Worm (Caenorhabditis elegans) whole organism, young adult: Measurements from ENCODE around the gene vha-19.

Source experiments
- B0019.2 ChIP-seq: fragments of 200-800 bp; sonication (Bioruptor generic); conservative IDR thresholded peaks from 2 replicates; pipeline ENCODE4 v1.3.6; 2022; ENCODE audit warnings: missing genetic modification reagents, missing genetic modification characterization, missing compliant biosample characterization
- B0336.3 ChIP-seq: fragments of 200-800 bp; sonication (Bioruptor generic); IDR thresholded peaks from 2 replicates; pipeline ENCODE4 v1.3.6; 2022; ENCODE audit warnings: missing genetic modification characterization, missing compliant biosample characterization
- C17E4.6 ChIP-seq: fragments of 200-800 bp; sonication (Bioruptor generic); IDR thresholded peaks from 2 replicates; pipeline ENCODE4 v1.3.6; 2022; ENCODE audit warnings: missing genetic modification reagents, missing genetic modification characterization, missing compliant biosample characterization
- D2030.7 ChIP-seq: fragments of 200-800 bp; sonication (Bioruptor generic); IDR thresholded peaks from 2 replicates; pipeline ENCODE4 v1.3.6; 2022; ENCODE audit warnings: missing genetic modification reagents, missing genetic modification characterization, missing compliant biosample characterization
- F10E7.11 ChIP-seq: sonication (generic microtip); optimal IDR thresholded peaks from 2 replicates; lab custom pipeline; 2017; ENCODE audit warnings: mild to moderate bottlenecking, missing genetic modification characterization, moderate library complexity, missing compliant biosample characterization
- F22D6.2 ChIP-seq: sonication (generic microtip); optimal IDR thresholded peaks from 2 replicates; lab custom pipeline; 2016; ENCODE audit warnings: mild to moderate bottlenecking, missing genetic modification characterization, missing compliant biosample characterization
- F37B4.10 ChIP-seq: fragments of 200-800 bp; sonication (Bioruptor generic); IDR thresholded peaks from 2 replicates; pipeline ENCODE4 v1.3.6; 2022; ENCODE audit warnings: missing genetic modification characterization, missing compliant biosample characterization
- F55B11.4 ChIP-seq: sonication (generic microtip); optimal IDR thresholded peaks from 2 replicates; lab custom pipeline; 2016; ENCODE audit warnings: missing compliant biosample characterization, missing genetic modification characterization, borderline replicate concordance; ENCODE audit not compliant: insufficient read depth
- K11D2.4 ChIP-seq: fragments of 200-800 bp; sonication (Bioruptor generic); IDR thresholded peaks from 2 replicates; pipeline ENCODE4 v1.3.6; 2022; ENCODE audit warnings: missing genetic modification reagents, missing genetic modification characterization, missing compliant biosample characterization
- T26A5.8 ChIP-seq: sonication (generic microtip); optimal IDR thresholded peaks from 2 replicates; lab custom pipeline; 2016; ENCODE audit warnings: missing genetic modification characterization, missing compliant biosample characterization
- Y53G8AR.9 ChIP-seq: fragments of 200-800 bp; sonication (Bioruptor generic); conservative IDR thresholded peaks from 2 replicates; pipeline ENCODE4 v1.3.6; 2022; ENCODE audit warnings: missing genetic modification reagents, missing genetic modification characterization, missing compliant biosample characterization
- akir-1 ChIP-seq: fragments of 200-800 bp; sonication (Bioruptor generic); optimal IDR thresholded peaks from 2 replicates; lab custom pipeline; 2018; ENCODE audit warnings: mild to moderate bottlenecking, missing genetic modification characterization, moderate library complexity, missing compliant biosample characterization
- ama-1 ChIP-seq, 3 experiments: fragments of 150-350 bp in 1 of 3; sonication (generic microtip) in 2 of 3; optimal IDR thresholded peaks; 2 replicates each; lab custom pipeline; 2014 to 2018; ENCODE audit warnings: missing biosample characterization in 2 of 3, missing genetic modification characterization in 2 of 3, missing genetic modification reagents in 2 of 3
- attf-6 ChIP-seq: fragments of 200-800 bp; sonication (Bioruptor generic); IDR thresholded peaks from 2 replicates; pipeline ENCODE4 v1.3.6; 2022; ENCODE audit warnings: missing genetic modification reagents, missing genetic modification characterization, missing compliant biosample characterization
- bed-1 ChIP-seq: fragments of 200-800 bp; sonication (Bioruptor generic); IDR thresholded peaks from 2 replicates; pipeline ENCODE4 v1.3.6; 2022; ENCODE audit warnings: missing genetic modification reagents, missing genetic modification characterization, missing compliant biosample characterization
- cebp-1 ChIP-seq, 2 experiments: fragments of 200-800 bp in 1 of 2; sonication (Bioruptor generic) in 1 of 2; sonication (generic microtip) in 1 of 2; IDR thresholded peaks in 1 of 2; optimal IDR thresholded peaks in 1 of 2; 2 replicates each; pipeline versions ENCODE4 v1.3.6 to Lab custom; 2017 to 2022; ENCODE audit warnings: missing compliant biosample characterization in 2 of 2, missing genetic modification characterization in 2 of 2, mild to moderate bottlenecking in 1 of 2, missing genetic modification reagents in 1 of 2, moderate library complexity in 1 of 2
- ceh-100 ChIP-seq: fragments of 200-800 bp; sonication (Bioruptor generic); IDR thresholded peaks from 2 replicates; pipeline ENCODE4 v1.3.6; 2022; ENCODE audit warnings: missing genetic modification reagents, missing genetic modification characterization, missing compliant biosample characterization
- ceh-79 ChIP-seq: sonication (generic microtip); optimal IDR thresholded peaks from 2 replicates; lab custom pipeline; 2017; ENCODE audit warnings: mild to moderate bottlenecking, missing genetic modification characterization, missing compliant biosample characterization
- chd-7 ChIP-seq: sonication (generic microtip); optimal IDR thresholded peaks from 2 replicates; lab custom pipeline; 2016; ENCODE audit warnings: mild to moderate bottlenecking, missing genetic modification characterization, moderate library complexity, missing compliant biosample characterization
- die-1 ChIP-seq: sonication (generic microtip); optimal IDR thresholded peaks from 2 replicates; lab custom pipeline; 2016; ENCODE audit warnings: missing genotype, mild to moderate bottlenecking, missing genetic modification characterization, missing compliant biosample characterization
- dpl-1 ChIP-seq: fragments of 150-350 bp; optimal IDR thresholded peaks from 2 replicates; lab custom pipeline; 2014; ENCODE audit warnings: missing biosample characterization, missing genetic modification reagents, missing genetic modification characterization
- egl-18 ChIP-seq: fragments of 200-800 bp; sonication (Bioruptor generic); IDR thresholded peaks from 2 replicates; pipeline ENCODE4 v1.3.6; 2022; ENCODE audit warnings: missing genetic modification reagents, missing genetic modification characterization, missing compliant biosample characterization
- egrh-3 ChIP-seq: fragments of 200-800 bp; sonication (Bioruptor generic); IDR thresholded peaks from 2 replicates; pipeline ENCODE4 v1.3.6; 2022; ENCODE audit warnings: missing genetic modification reagents, missing genetic modification characterization, missing compliant biosample characterization
- ekl-4 ChIP-seq: fragments of 200-800 bp; sonication (Bioruptor generic); IDR thresholded peaks from 2 replicates; pipeline ENCODE4 v1.3.6; 2022; ENCODE audit warnings: missing genetic modification reagents, missing genetic modification characterization, missing compliant biosample characterization
- fkh-3 ChIP-seq: sonication (generic microtip); optimal IDR thresholded peaks from 2 replicates; lab custom pipeline; 2016; ENCODE audit warnings: mild to moderate bottlenecking, missing genetic modification characterization, missing compliant biosample characterization
- hmg-20 ChIP-seq: fragments of 200-800 bp; sonication (Bioruptor generic); IDR thresholded peaks from 2 replicates; pipeline ENCODE4 v1.3.6; 2022; ENCODE audit warnings: missing genetic modification reagents, missing genetic modification characterization, missing compliant biosample characterization
- lag-1 ChIP-seq: fragments of 200-800 bp; sonication (Bioruptor generic); IDR thresholded peaks from 2 replicates; pipeline ENCODE4 v1.3.6; 2022; ENCODE audit warnings: missing genetic modification reagents, missing genetic modification characterization, missing compliant biosample characterization
- let-526 ChIP-seq: fragments of 200-800 bp; sonication (Bioruptor generic); IDR thresholded peaks from 2 replicates; pipeline ENCODE4 v1.3.6; 2022; ENCODE audit warnings: missing genetic modification reagents, missing genetic modification characterization, missing compliant biosample characterization
- lin-35 ChIP-seq, 3 experiments: fragments of 150-350 bp in 2 of 3; sonication (generic microtip) in 1 of 3; optimal IDR thresholded peaks; 2 replicates each; lab custom pipeline; 2014 to 2018; ENCODE audit warnings: missing biosample characterization in 3 of 3, missing genetic modification characterization in 3 of 3, missing genetic modification reagents in 3 of 3
- madf-3 ChIP-seq: fragments of 200-800 bp; sonication (Bioruptor generic); IDR thresholded peaks from 2 replicates; pipeline ENCODE4 v1.3.6; 2022; ENCODE audit warnings: missing genetic modification reagents, missing genetic modification characterization, missing compliant biosample characterization
- madf-6 ChIP-seq: fragments of 200-800 bp; sonication (Bioruptor generic); IDR thresholded peaks from 2 replicates; pipeline ENCODE4 v1.3.6; 2022; ENCODE audit warnings: missing genetic modification reagents, missing genetic modification characterization, missing compliant biosample characterization
- madf-8 ChIP-seq: fragments of 200-800 bp; sonication (Bioruptor generic); conservative IDR thresholded peaks from 2 replicates; pipeline ENCODE4 v1.3.6; 2022; ENCODE audit warnings: missing genetic modification reagents, missing genetic modification characterization, missing compliant biosample characterization
- mcd-1 ChIP-seq: fragments of 200-800 bp; sonication (Bioruptor generic); IDR thresholded peaks from 2 replicates; pipeline ENCODE4 v1.3.6; 2022; ENCODE audit warnings: missing genetic modification reagents, missing genetic modification characterization, missing compliant biosample characterization
- mel-28 ChIP-seq: sonication (generic microtip); optimal IDR thresholded peaks from 2 replicates; lab custom pipeline; 2016; ENCODE audit warnings: borderline replicate concordance, mild to moderate bottlenecking, missing genetic modification characterization, missing compliant biosample characterization
- nfyb-1 ChIP-seq: fragments of 200-800 bp; sonication (Bioruptor generic); IDR thresholded peaks from 2 replicates; pipeline ENCODE4 v1.3.6; 2022; ENCODE audit warnings: missing genetic modification reagents, missing genetic modification characterization, missing compliant biosample characterization
- nhr-80 ChIP-seq: sonication (generic microtip); optimal IDR thresholded peaks from 2 replicates; lab custom pipeline; 2016; ENCODE audit warnings: missing genetic modification characterization, missing compliant biosample characterization
- nhr-90 ChIP-seq: sonication (generic microtip); optimal IDR thresholded peaks from 2 replicates; lab custom pipeline; 2016; ENCODE audit warnings: missing genotype, mild to moderate bottlenecking, missing genetic modification characterization, missing compliant biosample characterization
- rcor-1 ChIP-seq: fragments of 200-800 bp; sonication (Bioruptor generic); IDR thresholded peaks from 2 replicates; pipeline ENCODE4 v1.3.6; 2022; ENCODE audit warnings: missing genetic modification reagents, missing genetic modification characterization, missing compliant biosample characterization
- rpc-1 ChIP-seq, 2 experiments: fragments of 150-350 bp in 1 of 2; sonication (generic microtip) in 1 of 2; optimal IDR thresholded peaks; 2 replicates each; lab custom pipeline; 2014 to 2018; ENCODE audit warnings: missing biosample characterization in 1 of 2, missing genetic modification characterization in 1 of 2, missing genetic modification reagents in 1 of 2, missing genotype in 1 of 2
- snpc-1.3 ChIP-seq: sonication (generic microtip); optimal IDR thresholded peaks from 2 replicates; lab custom pipeline; 2017; ENCODE audit warnings: missing genetic modification characterization, mild to moderate bottlenecking, missing compliant biosample characterization, antibody characterized with exemption, moderate library complexity, missing genotype, missing genetic modification reagents; ENCODE audit not compliant: insufficient read depth
- somi-1 ChIP-seq: fragments of 200-800 bp; sonication (Bioruptor generic); optimal IDR thresholded peaks from 2 replicates; lab custom pipeline; 2018; ENCODE audit warnings: mild to moderate bottlenecking, missing genetic modification characterization, missing compliant biosample characterization
- zfh-2 ChIP-seq: fragments of 200-800 bp; sonication (Bioruptor generic); conservative IDR thresholded peaks from 2 replicates; pipeline ENCODE4 v1.3.6; 2022; ENCODE audit warnings: missing genetic modification reagents, missing genetic modification characterization, missing compliant biosample characterization
- ztf-22 ChIP-seq: fragments of 200-800 bp; sonication (Bioruptor generic); optimal IDR thresholded peaks from 2 replicates; lab custom pipeline; 2018; ENCODE audit warnings: mild to moderate bottlenecking, missing genetic modification characterization, moderate library complexity, missing compliant biosample characterization
- ztf-25 ChIP-seq: fragments of 200-800 bp; sonication (Bioruptor generic); IDR thresholded peaks from 2 replicates; pipeline ENCODE4 v1.3.6; 2022; ENCODE audit warnings: missing genetic modification reagents, missing genetic modification characterization, missing compliant biosample characterization
- ztf-26 ChIP-seq: sonication (generic microtip); optimal IDR thresholded peaks from 2 replicates; lab custom pipeline; 2017; ENCODE audit warnings: missing genetic modification characterization, missing compliant biosample characterization
- ztf-3 ChIP-seq: fragments of 200-800 bp; sonication (Bioruptor generic); optimal IDR thresholded peaks from 2 replicates; lab custom pipeline; 2018; ENCODE audit warnings: mild to moderate bottlenecking, missing genetic modification characterization, missing compliant biosample characterization

vha-19 gene

DNA sequence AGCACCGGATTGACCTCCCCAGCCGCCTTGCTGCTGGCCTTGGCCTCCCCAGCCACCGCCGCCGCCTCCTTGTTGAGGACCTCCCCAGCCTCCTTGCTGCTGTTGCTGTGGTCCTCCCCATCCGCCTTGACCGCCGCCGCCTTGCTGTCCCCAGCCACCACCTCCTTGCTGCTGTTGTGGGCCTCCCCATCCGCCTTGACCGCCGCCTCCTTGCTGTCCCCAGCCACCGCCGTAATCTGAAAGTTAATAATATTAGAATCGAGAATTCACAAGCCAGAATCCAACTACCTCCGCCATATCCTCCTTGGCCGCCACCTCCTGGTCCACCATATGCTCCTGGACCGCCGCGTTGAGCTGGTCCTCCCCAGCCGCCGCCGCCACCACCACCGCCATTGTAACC is 31.7 kb upstream of the vha-19 start:
- TF ChIP-seq ztf-26 (tag; lab: Kevin White, UChicago) = no peak
- TF ChIP-seq somi-1 = peak; percentile 42
- peak; percentile 98 for TF ChIP-seq egrh-3
- TF ChIP-seq mel-28 = no peak
- 0 out of 2 replicates have a peak, but pooled peaks have one; percentile 44 for TF ChIP-seq F37B4.10 (GFP tag; lab: Robert Waterston, UW)
- TF ChIP-seq D2030.7 (GFP tag; lab: Robert Waterston, UW) = peak; percentile 8; the same call in 1 of the 2 replicates
- TF ChIP-seq ztf-25 = 0 out of 2 replicates have a peak, but pooled peaks have one; percentile 4
- TF ChIP-seq madf-6 = peak; percentile 35
- peak; percentile 59; the same call in 1 of the 2 replicates for TF ChIP-seq madf-3 (GFP tag; lab: Robert Waterston, UW)
- peak; percentile 34 for TF ChIP-seq akir-1 (GFP tag; lab: Kevin White, UChicago)
- no peak for TF ChIP-seq cebp-1 (GFP tag; IDR thresholded peaks at IDR 0.05; lab: Robert Waterston, UW)
- no peak for TF ChIP-seq cebp-1 (tag; optimal IDR thresholded peaks at IDR 0.05; lab: Kevin White, UChicago)
- TF ChIP-seq zfh-2 (GFP tag; lab: Robert Waterston, UW) = peak; percentile 94
- TF ChIP-seq mcd-1 (GFP tag; lab: Robert Waterston, UW) = peak; percentile 55; the same call in 1 of the 2 replicates
- TF ChIP-seq fkh-3 (tag; lab: Kevin White, UChicago) = no peak
- peak; percentile 32; the same call in 1 of the 2 replicates for TF ChIP-seq K11D2.4
- TF ChIP-seq attf-6 = peak; percentile 8; the same call in 1 of the 2 replicates
- TF ChIP-seq Y53G8AR.9 (GFP tag; lab: Robert Waterston, UW) = 0 out of 2 replicates have a peak, but pooled peaks have one; percentile 10
- TF ChIP-seq, all 124 proteins: peak for 13

- peak; percentile 77; the same call in 1 of the 2 replicates for TF ChIP-seq B0336.3
- TF ChIP-seq ama-1 (optimal IDR thresholded peaks at IDR 0.05; lab: Kevin White, UChicago) = peak; percentile 47
- TF ChIP-seq ama-1 (GFP tag; optimal IDR thresholded peaks at IDR 0.05; lab: Kevin White, UChicago) = no peak
- no peak for TF ChIP-seq let-526 (GFP tag; lab: Robert Waterston, UW)
- TF ChIP-seq madf-6 = peak; percentile 65
- no peak for TF ChIP-seq nhr-80 (tag; lab: Kevin White, UChicago)
- no peak for TF ChIP-seq lag-1 (GFP tag; lab: Robert Waterston, UW)
- TF ChIP-seq F10E7.11 (tag; lab: Kevin White, UChicago) = no peak
- no peak for TF ChIP-seq snpc-1.3 (tag; lab: Kevin White, UChicago)
- no peak for TF ChIP-seq hmg-20 (GFP tag; lab: Robert Waterston, UW)
- TF ChIP-seq B0019.2 (GFP tag; lab: Robert Waterston, UW) = 0 out of 2 replicates have a peak, but pooled peaks have one; percentile 12
- no peak for TF ChIP-seq ztf-22 (GFP tag; lab: Kevin White, UChicago)
- TF ChIP-seq ekl-4 = peak; percentile 72
- TF ChIP-seq egl-18 (GFP tag; lab: Robert Waterston, UW) = no peak
- no peak for TF ChIP-seq nhr-90 (tag; lab: Kevin White, UChicago)
- TF ChIP-seq ztf-3 (GFP tag; lab: Kevin White, UChicago) = no peak
- TF ChIP-seq lin-35 (GFP tag; optimal IDR thresholded peaks at IDR 0.05; lab: Kevin White, UChicago) = no peak
- peak; percentile 65; the same call in 1 of the 2 replicates for TF ChIP-seq rcor-1
- no peak for TF ChIP-seq mel-28
- TF ChIP-seq somi-1 = no peak
- TF ChIP-seq C17E4.6 (GFP tag; lab: Robert Waterston, UW) = no peak
- 0 out of 2 replicates have a peak, but pooled peaks have one; percentile 65 for TF ChIP-seq bed-1
- TF ChIP-seq madf-8 (GFP tag; lab: Robert Waterston, UW) = no peak
- TF ChIP-seq die-1 (tag; lab: Kevin White, UChicago) = no peak
- TF ChIP-seq F55B11.4 (tag; lab: Kevin White, UChicago) = no peak
- TF ChIP-seq dpl-1 (GFP tag; lab: Kevin White, UChicago) = no peak
- no peak for TF ChIP-seq T26A5.8 (tag; lab: Kevin White, UChicago)
- no peak for TF ChIP-seq nfyb-1 (GFP tag; lab: Robert Waterston, UW)
- peak; percentile 15; the same call in 1 of the 2 replicates for TF ChIP-seq ceh-100 (GFP tag; lab: Robert Waterston, UW)
- TF ChIP-seq rpc-1 (optimal IDR thresholded peaks at IDR 0.05; lab: Kevin White, UChicago) = no peak
- no peak for TF ChIP-seq rpc-1 (tag; optimal IDR thresholded peaks at IDR 0.05; lab: Kevin White, UChicago)
- no peak for TF ChIP-seq chd-7 (tag; lab: Kevin White, UChicago)
- TF ChIP-seq F22D6.2 (tag; lab: Kevin White, UChicago) = no peak
- TF ChIP-seq ceh-79 (tag; lab: Kevin White, UChicago) = no peak
Measured at ce11 chrIV:3338176-3338575, 30.8 kb upstream of the vha-19 start.
